Worm (Caenorhabditis elegans): ENCODE measurements around the gene ZK1240.8.

DNA sequence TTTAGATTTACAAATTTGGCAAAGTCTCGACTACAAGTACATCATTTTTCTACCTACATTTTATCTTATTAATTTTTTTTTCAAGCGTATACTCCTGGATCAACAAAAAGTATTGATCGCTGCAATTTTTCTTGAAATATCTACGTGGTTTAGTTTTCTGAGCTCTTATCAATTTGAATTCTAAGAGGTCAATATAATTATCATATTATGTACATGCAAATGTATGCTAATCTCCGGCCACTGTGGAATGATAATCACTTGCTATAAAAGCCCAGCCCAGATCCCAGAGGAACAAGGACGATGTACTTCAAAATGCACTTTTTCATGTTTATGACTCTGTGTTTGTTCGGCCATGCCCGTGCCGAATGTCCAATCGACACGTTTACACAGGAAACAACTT lies 27.9 kb upstream of the ZK1240.8 start, which contains the start of gene F43C11.1:
- TF ChIP-seq snpc-4 (tag; optimal IDR thresholded peaks at IDR 0.05) (no peak), C34F6.9 (tag; optimal IDR thresholded peaks at IDR 0.05) (no peak), ama-1 (optimal IDR thresholded peaks at IDR 0.05) (no peak), gmeb-1 (tag; optimal IDR thresholded peaks at IDR 0.05) (no peak), nhr-77 (tag; optimal IDR thresholded peaks at IDR 0.05) (no peak), lsy-2 (tag; optimal IDR thresholded peaks at IDR 0.05) (no peak), aly-2 (tag; optimal IDR thresholded peaks at IDR 0.05) (no peak), lin-11 (tag; optimal IDR thresholded peaks at IDR 0.05) (no peak), nhr-237 (tag; optimal IDR thresholded peaks at IDR 0.05) (no peak), nhr-129 (tag; optimal IDR thresholded peaks at IDR 0.05) (no peak), ztf-11 (tag; optimal IDR thresholded peaks at IDR 0.05) (no peak)

Data from whole organism, L2 larva.